Fruit fly (Drosophila melanogaster) Kc167 (cell line): Measurements from ENCODE around the gene CG7236.

Source experiments
- Myc ChIP-seq: fragments of >200 bp; optimal IDR thresholded peaks from 2 replicates; lab custom pipeline; 2017; ENCODE audit warnings: missing external identifiers
- h ChIP-seq: fragments of >200 bp; optimal IDR thresholded peaks from 3 replicates; lab custom pipeline; 2018; ENCODE audit warnings: missing external identifiers
- insv ChIP-seq: fragments of >200 bp; optimal IDR thresholded peaks from 3 replicates; lab custom pipeline; 2018; ENCODE audit warnings: missing external identifiers
- psq ChIP-seq: fragments of >200 bp; optimal IDR thresholded peaks from 2 replicates; lab custom pipeline; 2017; ENCODE audit warnings: missing external identifiers
- ttk ChIP-seq: sonication (Bioruptor generic); optimal IDR thresholded peaks from 2 replicates; lab custom pipeline; 2017; ENCODE audit warnings: missing external identifiers

dm6 chr2L:5678282-5678681 lies 27.9 kb upstream of the CG7236 start, which contains the start of gene CG12511:
- TF ChIP-seq h (lab: Kevin White, UChicago), result no peak
- no peak for TF ChIP-seq psq (lab: Kevin White, UChicago)
- TF ChIP-seq Myc (lab: Kevin White, UChicago), result no peak
- TF ChIP-seq insv (lab: Kevin White, UChicago), result no peak
- no peak for TF ChIP-seq ttk (lab: Kevin White, UChicago)
